Fruit fly (Drosophila melanogaster): ENCODE data around the gene scpr-C.

Gene scpr-C

dm6 chr3R:11243057-11243740 is 17.9 kb downstream of the scpr-C start:
- TF ChIP-seq CG8478 (optimal IDR thresholded peaks at IDR 0.05), result no peak
- TF ChIP-seq CTCF (optimal IDR thresholded peaks at IDR 0.05), result no peak

- TF ChIP-seq CG8478 (optimal IDR thresholded peaks at IDR 0.05), result no peak
- TF ChIP-seq CTCF (optimal IDR thresholded peaks at IDR 0.05), result peak; percentile 77 to 82
Observed at dm6 chr3R:11243951-11244660, 18.8 kb downstream of the scpr-C start, which contains the start of the genes CG17734 and CG5214. TSS of gene CG17734 (minus strand) at chr3R:11243999. TSS of gene CG5214 (plus strand) at chr3R:11244302.

dm6 chr3R:11245803-11246202 is 20.5 kb downstream of the scpr-C start:
- TF ChIP-seq CG8478 (optimal IDR thresholded peaks at IDR 0.05), result no peak
- TF ChIP-seq CTCF (optimal IDR thresholded peaks at IDR 0.05), result no peak

- TF ChIP-seq CG8478 (optimal IDR thresholded peaks at IDR 0.05) (no peak), CTCF (optimal IDR thresholded peaks at IDR 0.05) (no peak)
Observed at dm6 chr3R:11246865-11247264, 21.5 kb downstream of the scpr-C start.

dm6 chr3R:11253768-11254167 is 28.4 kb downstream of the scpr-C start:
- TF ChIP-seq CTCF (optimal IDR thresholded peaks at IDR 0.05) (no peak), CG8478 (optimal IDR thresholded peaks at IDR 0.05) (no peak)

- no peak for TF ChIP-seq CG8478 (optimal IDR thresholded peaks at IDR 0.05)
- no peak for TF ChIP-seq CTCF (optimal IDR thresholded peaks at IDR 0.05)
Observed at dm6 chr3R:11254382-11254953, 29.1 kb downstream of the scpr-C start.

dm6 chr3R:11257537-11257936 is 32.2 kb downstream of the scpr-C start:
- TF ChIP-seq CTCF (optimal IDR thresholded peaks at IDR 0.05), result no peak
- TF ChIP-seq CG8478 (optimal IDR thresholded peaks at IDR 0.05), result no peak

dm6 chr3R:11260966-11261530 is 35.7 kb downstream of the scpr-C start:
- TF ChIP-seq CG8478 (optimal IDR thresholded peaks at IDR 0.05) (no peak), CTCF (optimal IDR thresholded peaks at IDR 0.05) (no peak)

dm6 chr3R:11263579-11263978 is 38.3 kb downstream of the scpr-C start:
- TF ChIP-seq CTCF (optimal IDR thresholded peaks at IDR 0.05), result no peak
- no peak for TF ChIP-seq CG8478 (optimal IDR thresholded peaks at IDR 0.05)

dm6 chr3R:11269013-11269412 is 43.7 kb downstream of the scpr-C start:
- peak; percentile 89 to 96 for TF ChIP-seq CTCF (optimal IDR thresholded peaks at IDR 0.05)
- TF ChIP-seq CG8478 (optimal IDR thresholded peaks at IDR 0.05), result no peak

- TF ChIP-seq CTCF (optimal IDR thresholded peaks at IDR 0.05) (no peak), CG8478 (optimal IDR thresholded peaks at IDR 0.05) (no peak)
Observed at dm6 chr3R:11270574-11270973, 45.3 kb downstream of the scpr-C start.

- TF ChIP-seq CTCF (optimal IDR thresholded peaks at IDR 0.05) (no peak), CG8478 (optimal IDR thresholded peaks at IDR 0.05) (no peak)
Observed at dm6 chr3R:11272667-11273066, 47.3 kb downstream of the scpr-C start.
